Fruit fly (Drosophila melanogaster) whole organism, embryonic: Measurements from ENCODE around the gene scyl.

ENCODE experiments used
- Awh ChIP-seq: fragments of 200-800 bp; sonication (Bioruptor generic); IDR thresholded peaks from 2 replicates; pipeline ENCODE4, ENCODE4 v1.3.6; 2022; ENCODE audit warnings: missing biosample characterization, missing genetic modification characterization
- Blimp-1 ChIP-seq: fragments of 200-800 bp; sonication (Bioruptor generic); optimal IDR thresholded peaks from 3 replicates; lab custom pipeline; 2018; ENCODE audit warnings: missing biosample characterization, missing genetic modification characterization, mild to moderate bottlenecking, moderate library complexity, missing genetic modification reagents
- CG10147 ChIP-seq: fragments of 200-800 bp; sonication (Bioruptor generic); optimal IDR thresholded peaks from 2 replicates; lab custom pipeline; 2019; ENCODE audit warnings: missing biosample characterization, mild to moderate bottlenecking, missing genetic modification characterization, moderate library complexity
- CG10431 ChIP-seq: fragments of 200-800 bp; sonication (Bioruptor generic); optimal IDR thresholded peaks from 3 replicates; lab custom pipeline; 2018; ENCODE audit warnings: missing biosample characterization, mild to moderate bottlenecking, missing genetic modification characterization
- CG10462 ChIP-seq: fragments of 200-800 bp; sonication (Bioruptor generic); optimal IDR thresholded peaks from 2 replicates; lab custom pipeline; 2016; ENCODE audit warnings: missing biosample characterization, missing genetic modification characterization
- CG12236 ChIP-seq: fragments of 200-800 bp; sonication (Bioruptor generic); optimal IDR thresholded peaks from 2 replicates; lab custom pipeline; 2016; ENCODE audit warnings: missing biosample characterization, missing genetic modification characterization
- CG13775 ChIP-seq: fragments of 200-800 bp; sonication (Bioruptor generic); optimal IDR thresholded peaks from 3 replicates; lab custom pipeline; 2017; ENCODE audit warnings: missing biosample characterization, mild to moderate bottlenecking, missing genetic modification characterization
- CG14014 ChIP-seq: fragments of 200-800 bp; sonication (Bioruptor generic); IDR thresholded peaks from 2 replicates; pipeline ENCODE4 v1.3.6; 2022; ENCODE audit warnings: missing biosample characterization, missing genetic modification characterization
- CG14710 ChIP-seq: fragments of 200-800 bp; sonication (Bioruptor generic); optimal IDR thresholded peaks from 3 replicates; lab custom pipeline; 2019; ENCODE audit warnings: missing biosample characterization, mild to moderate bottlenecking, missing genetic modification characterization, moderate library complexity
- CG16813 ChIP-seq: fragments of 200-800 bp; sonication (Bioruptor generic); IDR thresholded peaks from 3 replicates; pipeline ENCODE4 v1.3.6; 2022; ENCODE audit warnings: missing biosample characterization, missing genetic modification characterization; ENCODE audit not compliant: partially characterized antibody
- CG16815 ChIP-seq: fragments of 200-800 bp; sonication (Bioruptor generic); optimal IDR thresholded peaks from 3 replicates; lab custom pipeline; 2017; ENCODE audit warnings: missing biosample characterization, mild to moderate bottlenecking, missing genetic modification characterization
- CG18476 ChIP-seq: fragments of 200-800 bp; sonication (Bioruptor generic); optimal IDR thresholded peaks from 2 replicates; lab custom pipeline; 2016; ENCODE audit warnings: missing biosample characterization, mild to moderate bottlenecking, missing genetic modification characterization
- CG34224 ChIP-seq: fragments of 200-800 bp; sonication (Bioruptor generic); IDR thresholded peaks from 3 replicates; pipeline ENCODE4 v1.3.6; 2022; ENCODE audit warnings: missing biosample characterization, missing genetic modification characterization; ENCODE audit not compliant: partially characterized antibody
- CG3838 ChIP-seq: fragments of 200-800 bp; sonication (Bioruptor generic); optimal IDR thresholded peaks from 3 replicates; lab custom pipeline; 2016; ENCODE audit warnings: missing biosample characterization, missing genetic modification characterization
- CG4707 ChIP-seq: fragments of 200-800 bp; sonication (Bioruptor generic); optimal IDR thresholded peaks from 2 replicates; lab custom pipeline; 2018; ENCODE audit warnings: missing biosample characterization, mild to moderate bottlenecking, missing genetic modification characterization, moderate library complexity
- CG4854 ChIP-seq: fragments of 200-800 bp; sonication (Bioruptor generic); optimal IDR thresholded peaks from 2 replicates; lab custom pipeline; 2016; ENCODE audit warnings: missing biosample characterization, missing genetic modification characterization, inconsistent platforms
- CG5245 ChIP-seq: fragments of 200-800 bp; sonication (Bioruptor generic); optimal IDR thresholded peaks from 3 replicates; lab custom pipeline; 2016; ENCODE audit warnings: missing biosample characterization, missing genetic modification characterization
- CG7786 ChIP-seq: fragments of 200-800 bp; sonication (Bioruptor generic); optimal IDR thresholded peaks from 2 replicates; lab custom pipeline; 2016; ENCODE audit warnings: missing biosample characterization, missing genetic modification characterization
- CG8924 ChIP-seq: fragments of 200-800 bp; optimal IDR thresholded peaks from 3 replicates; lab custom pipeline; 2019; ENCODE audit warnings: missing biosample characterization, mild to moderate bottlenecking, missing genetic modification characterization, moderate library complexity
- CoRest ChIP-seq: fragments of 200-800 bp; sonication (Bioruptor generic); optimal IDR thresholded peaks from 3 replicates; lab custom pipeline; 2018; ENCODE audit warnings: missing biosample characterization, mild to moderate bottlenecking, missing genetic modification characterization, moderate library complexity
- D ChIP-seq, 2 experiments: fragments of 200-800 bp in 1 of 2; fragments of >200 bp in 1 of 2; sonication (Bioruptor generic) in 1 of 2; optimal IDR thresholded peaks; 2 replicates in 1 of 2; 3 replicates in 1 of 2; lab custom pipeline; 2017; ENCODE audit warnings: mild to moderate bottlenecking in 1 of 2, missing biosample characterization in 1 of 2, missing genetic modification characterization in 1 of 2, missing genetic modification reagents in 1 of 2
- Dek ChIP-seq: fragments of 200-800 bp; sonication (Bioruptor generic); optimal IDR thresholded peaks from 3 replicates; lab custom pipeline; 2019; ENCODE audit warnings: missing biosample characterization, mild to moderate bottlenecking, missing genetic modification characterization, moderate library complexity
- Dll ChIP-seq: fragments of 200-800 bp; sonication (Bioruptor generic); IDR thresholded peaks from 4 replicates; pipeline ENCODE4 v1.3.6; 2022; ENCODE audit warnings: missing biosample characterization, missing genetic modification characterization; ENCODE audit not compliant: partially characterized antibody
- E2f2 ChIP-seq: fragments of 200-800 bp; sonication (Bioruptor generic); IDR thresholded peaks from 2 replicates; pipeline ENCODE4 v1.3.6; 2022; ENCODE audit warnings: missing biosample characterization, missing genetic modification characterization
- Ets65A ChIP-seq: fragments of 200-800 bp; sonication (Bioruptor generic); peaks from one replicate; lab custom pipeline; 2016; ENCODE audit warnings: missing biosample characterization, missing genetic modification characterization
- Mrtf ChIP-seq: fragments of 200-800 bp; sonication (Bioruptor generic); IDR thresholded peaks from 3 replicates; pipeline ENCODE4 v1.3.6; 2022; ENCODE audit warnings: missing biosample characterization, missing genetic modification characterization
- Oli ChIP-seq: fragments of 200-800 bp; sonication (Bioruptor generic); optimal IDR thresholded peaks from 2 replicates; lab custom pipeline; 2018; ENCODE audit warnings: missing biosample characterization, mild to moderate bottlenecking, missing genetic modification characterization, moderate library complexity
- Opbp ChIP-seq: fragments of 200-800 bp; sonication (Bioruptor generic); IDR thresholded peaks from 3 replicates; pipeline ENCODE4 v1.3.6; 2022; ENCODE audit warnings: missing biosample characterization, missing genetic modification characterization; ENCODE audit not compliant: partially characterized antibody
- PHDP ChIP-seq: fragments of 200-800 bp; sonication (Bioruptor generic); optimal IDR thresholded peaks from 3 replicates; lab custom pipeline; 2018; ENCODE audit warnings: missing biosample characterization, mild to moderate bottlenecking, missing genetic modification characterization, moderate library complexity
- Side ChIP-seq: fragments of 200-800 bp; sonication (Bioruptor generic); optimal IDR thresholded peaks from 2 replicates; lab custom pipeline; 2016; ENCODE audit warnings: missing biosample characterization, missing genetic modification characterization
- Xbp1 ChIP-seq: fragments of 200-800 bp; sonication (Bioruptor generic); optimal IDR thresholded peaks from 3 replicates; lab custom pipeline; 2016; ENCODE audit warnings: missing biosample characterization, mild to moderate bottlenecking, missing genetic modification characterization
- amos ChIP-seq: fragments of 200-800 bp; sonication (Bioruptor generic); IDR thresholded peaks from 2 replicates; pipeline ENCODE4 v1.3.6; 2022; ENCODE audit warnings: missing biosample characterization, missing genetic modification characterization; ENCODE audit not compliant: partially characterized antibody
- bigmax ChIP-seq: fragments of 200-800 bp; sonication (Bioruptor generic); optimal IDR thresholded peaks from 2 replicates; lab custom pipeline; 2018; ENCODE audit warnings: missing biosample characterization, mild to moderate bottlenecking, missing genetic modification characterization
- bowl ChIP-seq: fragments of 200-800 bp; sonication (Bioruptor generic); IDR thresholded peaks from 2 replicates; pipeline ENCODE4 v1.3.6; 2022; ENCODE audit warnings: missing biosample characterization, missing genetic modification characterization
- chinmo ChIP-seq: fragments of 200-800 bp; sonication (Bioruptor generic); IDR thresholded peaks from 4 replicates; pipeline ENCODE4 v1.3.6; 2022; ENCODE audit warnings: missing biosample characterization, missing genetic modification characterization; ENCODE audit not compliant: partially characterized antibody
- corto ChIP-seq: fragments of 200-800 bp; sonication (Bioruptor generic); optimal IDR thresholded peaks from 2 replicates; lab custom pipeline; 2016; ENCODE audit warnings: missing biosample characterization, mild to moderate bottlenecking, missing genetic modification characterization, moderate library complexity
- cwo ChIP-seq: fragments of 200-800 bp; sonication (Bioruptor generic); optimal IDR thresholded peaks from 3 replicates; lab custom pipeline; 2017; ENCODE audit warnings: missing biosample characterization, missing genetic modification characterization, mild to moderate bottlenecking, moderate library complexity, missing genetic modification reagents
- en ChIP-seq: fragments of 200-800 bp; sonication (Bioruptor generic); optimal IDR thresholded peaks from 2 replicates; lab custom pipeline; 2016; ENCODE audit warnings: missing biosample characterization, missing genetic modification characterization
- fu2 ChIP-seq: fragments of 200-800 bp; sonication (Bioruptor generic); optimal IDR thresholded peaks from 2 replicates; lab custom pipeline; 2016; ENCODE audit warnings: missing biosample characterization, missing genetic modification characterization
- her ChIP-seq: fragments of 200-800 bp; sonication (Bioruptor generic); optimal IDR thresholded peaks from 2 replicates; lab custom pipeline; 2016; ENCODE audit warnings: missing biosample characterization, missing genetic modification characterization
- onecut ChIP-seq: fragments of 200-800 bp; sonication (Bioruptor generic); IDR thresholded peaks from 2 replicates; pipeline ENCODE4 v1.3.6; 2022; ENCODE audit warnings: missing biosample characterization, missing genetic modification characterization
- pan ChIP-seq, 4 experiments: fragments of >200 bp in 3 of 4; fragments of 200-800 bp in 1 of 4; sonication (Bioruptor generic) in 1 of 4; optimal IDR thresholded peaks in 3 of 4; IDR thresholded peaks in 1 of 4; 2 replicates each; pipeline versions ENCODE4 v1.3.6 to Lab custom; 2017 to 2022; ENCODE audit warnings: missing biosample characterization in 2 of 4, missing genetic modification characterization in 2 of 4, mixed read lengths in 1 of 4
- pzg ChIP-seq: fragments of 200-800 bp; sonication (Bioruptor generic); optimal IDR thresholded peaks from 3 replicates; lab custom pipeline; 2018; ENCODE audit warnings: missing biosample characterization, mild to moderate bottlenecking, missing genetic modification characterization, moderate library complexity
- shn ChIP-seq: fragments of 200-800 bp; sonication (Bioruptor generic); optimal IDR thresholded peaks from 3 replicates; lab custom pipeline; 2016; ENCODE audit warnings: missing biosample characterization, missing genetic modification characterization
- tap ChIP-seq: fragments of 200-800 bp; optimal IDR thresholded peaks from 3 replicates; lab custom pipeline; 2019; ENCODE audit warnings: missing biosample characterization, mild to moderate bottlenecking, missing genetic modification characterization, moderate library complexity
- trem ChIP-seq: fragments of 200-800 bp; optimal IDR thresholded peaks from 3 replicates; lab custom pipeline; 2019; ENCODE audit warnings: missing biosample characterization, mild to moderate bottlenecking, missing genetic modification characterization, moderate library complexity
- wdn ChIP-seq: fragments of 200-800 bp; sonication (Bioruptor generic); IDR thresholded peaks from 2 replicates; pipeline ENCODE4 v1.3.6; 2022; ENCODE audit warnings: missing biosample characterization, missing genetic modification characterization
- wor ChIP-seq: fragments of 200-800 bp; sonication (Bioruptor generic); IDR thresholded peaks from 2 replicates; pipeline ENCODE4 v1.3.6; 2022; ENCODE audit warnings: missing biosample characterization, missing genetic modification characterization

scyl gene

DNA sequence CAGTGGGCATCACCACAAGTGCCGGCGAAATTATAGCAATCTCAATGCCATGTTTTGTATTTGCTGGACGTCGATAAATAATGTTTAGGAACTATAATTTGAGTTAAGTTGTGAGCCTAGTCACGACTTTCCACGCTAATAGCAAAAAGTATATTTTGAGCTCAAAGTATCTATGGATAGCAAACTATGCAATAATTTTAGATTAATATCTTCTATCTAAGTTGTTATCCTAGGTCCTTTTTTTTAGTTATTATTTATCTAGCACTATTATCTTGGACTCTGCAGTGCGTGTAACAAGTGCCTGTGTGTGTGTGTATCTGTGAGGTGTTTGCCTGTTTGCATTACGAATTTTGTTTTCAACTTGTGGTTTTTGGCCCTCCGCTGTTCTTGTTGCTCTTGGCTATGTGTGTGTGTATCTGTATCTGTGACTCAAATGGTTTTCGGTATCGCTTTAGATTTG is 8.2 kb downstream of the scyl start (continued):
- TF ChIP-seq Blimp-1 (GFP tag; lab: Kevin White, UChicago) = peak; percentile 56
- no peak for TF ChIP-seq CG34224 (GFP tag; lab: Robert Waterston, UW)
- TF ChIP-seq CG5245 = peak; percentile 27
- no peak for TF ChIP-seq Awh
- peak; percentile 80 for TF ChIP-seq CG14014 (GFP tag; lab: Robert Waterston, UW)
- no peak for TF ChIP-seq CG16813 (GFP tag; lab: Robert Waterston, UW)
- TF ChIP-seq D (optimal IDR thresholded peaks at IDR 0.05; lab: Kevin White, UChicago) = no peak
- peak; percentile 26 for TF ChIP-seq D (GFP tag; optimal IDR thresholded peaks at IDR 0.05; lab: Kevin White, UChicago)
- TF ChIP-seq CG13775 (GFP tag; lab: Kevin White, UChicago) = peak; percentile 81
- TF ChIP-seq CG4854 (GFP tag; lab: Kevin White, UChicago) = peak; percentile 59
- TF ChIP-seq E2f2 (GFP tag; lab: Robert Waterston, UW) = peak; percentile 65
- peak; percentile 86 for TF ChIP-seq PHDP (tag; lab: Kevin White, UChicago)
- TF ChIP-seq pan (optimal IDR thresholded peaks at IDR 0.05; lab: Kevin White, UChicago) = no peak
- peak in 1 of 2 experiments; percentile 77 for TF ChIP-seq pan (GFP tag; optimal IDR thresholded peaks at IDR 0.05 in 1 of 2, IDR thresholded peaks at IDR 0.05 in 1 of 2)
- peak; percentile 53 for TF ChIP-seq CG10462
- peak; percentile 74 for TF ChIP-seq fu2 (GFP tag; lab: Kevin White, UChicago)
- TF ChIP-seq cwo (GFP tag; lab: Kevin White, UChicago) = peak; percentile 76
- TF ChIP-seq Oli (tag; lab: Kevin White, UChicago) = peak; percentile 85
- peak; percentile 35 for TF ChIP-seq tap
- peak; percentile 59 for TF ChIP-seq CG14710 (tag; lab: Kevin White, UChicago)
- TF ChIP-seq pzg (GFP tag; lab: Kevin White, UChicago) = no peak
- TF ChIP-seq amos (GFP tag; lab: Robert Waterston, UW) = no peak
- no peak for TF ChIP-seq corto (GFP tag; lab: Kevin White, UChicago)
- peak; percentile 44; the same call in 1 of the 2 replicates for TF ChIP-seq wor (GFP tag; lab: Robert Waterston, UW)
- no peak for TF ChIP-seq CG10431
- TF ChIP-seq Mrtf (GFP tag; lab: Robert Waterston, UW) = peak; percentile 48; the same call in 1 of the 3 replicates
- TF ChIP-seq Ets65A (GFP tag; lab: Kevin White, UChicago) = peak; percentile 96
- peak; percentile 78 for TF ChIP-seq Dek (tag; lab: Kevin White, UChicago)
- peak; percentile 57 for TF ChIP-seq trem (tag; lab: Kevin White, UChicago)
- 0 out of 2 replicates have a peak, but pooled peaks have one; percentile 25 for TF ChIP-seq bowl (GFP tag; lab: Robert Waterston, UW)
- TF ChIP-seq wdn (GFP tag; lab: Robert Waterston, UW) = no peak
- TF ChIP-seq Side = peak; percentile 73
- TF ChIP-seq Xbp1 = peak; percentile 71
- TF ChIP-seq bigmax (GFP tag; lab: Kevin White, UChicago) = no peak
- TF ChIP-seq CG12236 = peak; percentile 79
- TF ChIP-seq Opbp (GFP tag; lab: Robert Waterston, UW) = no peak
- TF ChIP-seq CG7786 (GFP tag; lab: Kevin White, UChicago) = peak; percentile 54
- no peak; the same call in 1 of the 2 replicates for TF ChIP-seq onecut (GFP tag; lab: Robert Waterston, UW)
- TF ChIP-seq Dll (GFP tag; lab: Robert Waterston, UW) = no peak
- peak; percentile 73 for TF ChIP-seq CG16815 (GFP tag; lab: Kevin White, UChicago)
- TF ChIP-seq shn (GFP tag; lab: Kevin White, UChicago) = peak; percentile 81
- TF ChIP-seq CG8924 (tag; lab: Kevin White, UChicago) = peak; percentile 87
- TF ChIP-seq CG18476 (GFP tag; lab: Kevin White, UChicago) = peak; percentile 38
- peak; percentile 89 for TF ChIP-seq CoRest (tag; lab: Kevin White, UChicago)
- TF ChIP-seq CG10147 (GFP tag; lab: Kevin White, UChicago) = peak; percentile 47
- TF ChIP-seq CG4707 (GFP tag; lab: Kevin White, UChicago) = peak; percentile 1
- TF ChIP-seq her (GFP tag; lab: Kevin White, UChicago) = peak; percentile 60
- no peak for TF ChIP-seq en (GFP tag; lab: Kevin White, UChicago)
- peak; percentile 60 for TF ChIP-seq CG3838 (GFP tag; lab: Kevin White, UChicago)
- TF ChIP-seq chinmo (GFP tag; lab: Robert Waterston, UW) = peak; percentile 45; the same call in 1 of the 4 replicates
